5 fruit fly cellular contexts compared by ENCODE assay signal in genomic region chr3L:9466595-9466994, dm6.
TF ChIP-seq lines count a peak whose summit lies in the region.

No protein-coding gene starts in this region.

- TF ChIP-seq CTCF in whole organism, embryonic (GFP tag; optimal IDR thresholded peaks at IDR 0.05; lab: Kevin White, UChicago), result no peak

TF ChIP-seq in whole organism, adult, 20 proteins besides CTCF, POLR2A, EP300 and RAD21:
- peak; percentile 57 for TF ChIP-seq CG5204 (GFP tag; optimal IDR thresholded peaks at IDR 0.05; lab: Kevin White, UChicago)
- peak; percentile 34 for TF ChIP-seq CG11617 (GFP tag; optimal IDR thresholded peaks at IDR 0.05; lab: Kevin White, UChicago)
- peak; percentile 32 for TF ChIP-seq CG33017 (tag; optimal IDR thresholded peaks at IDR 0.05; lab: Kevin White, UChicago)
- no peak for TF ChIP-seq pad (GFP tag; optimal IDR thresholded peaks at IDR 0.05; lab: Kevin White, UChicago)
- peak; percentile 24 for TF ChIP-seq CG12768 (GFP tag; optimal IDR thresholded peaks at IDR 0.05; lab: Kevin White, UChicago)
- TF ChIP-seq CG7101 (tag; optimal IDR thresholded peaks at IDR 0.05; lab: Kevin White, UChicago), result peak; percentile 9
- TF ChIP-seq toe (GFP tag; optimal IDR thresholded peaks at IDR 0.05; lab: Kevin White, UChicago), result peak; percentile 42
- TF ChIP-seq CG7045 (GFP tag; optimal IDR thresholded peaks at IDR 0.05; lab: Kevin White, UChicago), result peak; percentile 47
- peak; percentile 32 for TF ChIP-seq Clk (GFP tag; optimal IDR thresholded peaks at IDR 0.05; lab: Kevin White, UChicago)
- TF ChIP-seq CG14711 (tag; optimal IDR thresholded peaks at IDR 0.05; lab: Kevin White, UChicago), result no peak
- no peak for TF ChIP-seq ovo (GFP tag; optimal IDR thresholded peaks at IDR 0.05; lab: Kevin White, UChicago)

TF ChIP-seq in whole organism, embryonic, 481 proteins besides CTCF, POLR2A, EP300 and RAD21 (continues in another document):
- TF ChIP-seq insv (GFP tag; optimal IDR thresholded peaks at IDR 0.05; lab: Kevin White, UChicago), result no peak
- TF ChIP-seq bsh (GFP tag; optimal IDR thresholded peaks at IDR 0.05; lab: Kevin White, UChicago), result peak in 1 of 2 experiments; percentile 29
- no peak for TF ChIP-seq CG5245 (GFP tag; optimal IDR thresholded peaks at IDR 0.05; lab: Kevin White, UChicago)
- peak; percentile 8 for TF ChIP-seq Hsf (GFP tag; optimal IDR thresholded peaks at IDR 0.05; lab: Kevin White, UChicago)
- TF ChIP-seq lola (GFP tag; optimal IDR thresholded peaks at IDR 0.05; lab: Kevin White, UChicago), result peak in 1 of 3 experiments; percentile 2
- TF ChIP-seq CG12659 (GFP tag; optimal IDR thresholded peaks at IDR 0.05; lab: Kevin White, UChicago), result peak; percentile 41
- TF ChIP-seq CG18262 (tag; optimal IDR thresholded peaks at IDR 0.05; lab: Kevin White, UChicago), result peak; percentile 28
- no peak for TF ChIP-seq Rx (GFP tag; IDR thresholded peaks at IDR 0.05; lab: Robert Waterston, UW)
- TF ChIP-seq seq (GFP tag; IDR thresholded peaks at IDR 0.05; lab: Robert Waterston, UW), result no peak
- TF ChIP-seq zf30C (GFP tag; optimal IDR thresholded peaks at IDR 0.05; lab: Kevin White, UChicago), result no peak
- TF ChIP-seq CG8924 (tag; optimal IDR thresholded peaks at IDR 0.05; lab: Kevin White, UChicago), result peak; percentile 41
- no peak for TF ChIP-seq Ravus (GFP tag; IDR thresholded peaks at IDR 0.05; lab: Robert Waterston, UW)
- TF ChIP-seq CG17361 (GFP tag; IDR thresholded peaks at IDR 0.05; lab: Robert Waterston, UW), result peak; percentile 42; the same call in 1 of the 3 replicates
- peak; percentile 13 for TF ChIP-seq Blimp-1 (GFP tag; optimal IDR thresholded peaks at IDR 0.05; lab: Kevin White, UChicago)
- TF ChIP-seq CG2678 (tag; optimal IDR thresholded peaks at IDR 0.05; lab: Kevin White, UChicago), result peak; percentile 75
- TF ChIP-seq CG30403 (GFP tag; optimal IDR thresholded peaks at IDR 0.05; lab: Kevin White, UChicago), result peak; percentile 45
- TF ChIP-seq nerfin-1 (tag; optimal IDR thresholded peaks at IDR 0.05; lab: Kevin White, UChicago), result peak; percentile 34
- TF ChIP-seq CG13775 (GFP tag; optimal IDR thresholded peaks at IDR 0.05; lab: Kevin White, UChicago), result peak; percentile 15
- no peak for TF ChIP-seq Dp (GFP tag; optimal IDR thresholded peaks at IDR 0.05; lab: Kevin White, UChicago)
- peak; percentile 31; the same call in 1 of the 2 replicates for TF ChIP-seq CG9215 (GFP tag; IDR thresholded peaks at IDR 0.05; lab: Robert Waterston, UW)

TF ChIP-seq in whole organism, prepupa, 60 proteins besides CTCF, POLR2A, EP300 and RAD21:
- TF ChIP-seq Hr4 (GFP tag; optimal IDR thresholded peaks at IDR 0.05; lab: Kevin White, UChicago) (peak; percentile 38), fkh (GFP tag; optimal IDR thresholded peaks at IDR 0.05; lab: Kevin White, UChicago) (no peak), CG6276 (GFP tag; optimal IDR thresholded peaks at IDR 0.05; lab: Kevin White, UChicago) (peak; percentile 6), CG3919 (GFP tag; optimal IDR thresholded peaks at IDR 0.05; lab: Kevin White, UChicago) (peak; percentile 18), acj6 (GFP tag; optimal IDR thresholded peaks at IDR 0.05; lab: Kevin White, UChicago) (peak; percentile 2), CG3032 (tag; optimal IDR thresholded peaks at IDR 0.05; lab: Kevin White, UChicago) (peak; percentile 3), Smox (GFP tag; optimal IDR thresholded peaks at IDR 0.05; lab: Kevin White, UChicago) (peak; percentile 10), CG8119 (GFP tag; IDR thresholded peaks at IDR 0.05; lab: Robert Waterston, UW) (no peak), Blimp-1 (GFP tag; optimal IDR thresholded peaks at IDR 0.05; lab: Kevin White, UChicago) (no peak), CG31627 (GFP tag; optimal IDR thresholded peaks at IDR 0.05; lab: Kevin White, UChicago) (no peak), OdsH (GFP tag; optimal IDR thresholded peaks at IDR 0.05; lab: Kevin White, UChicago) (peak; percentile 20), eg (GFP tag; IDR thresholded peaks at IDR 0.05; lab: Robert Waterston, UW) (no peak), CG34406 (GFP tag; optimal IDR thresholded peaks at IDR 0.05; lab: Kevin White, UChicago) (no peak), achi (GFP tag; optimal IDR thresholded peaks at IDR 0.05; lab: Kevin White, UChicago) (peak; percentile 2), esn (GFP tag; optimal IDR thresholded peaks at IDR 0.05; lab: Kevin White, UChicago) (peak; percentile 6), net (GFP tag; optimal IDR thresholded peaks at IDR 0.05; lab: Kevin White, UChicago) (peak; percentile 10), pdm3 (GFP tag; optimal IDR thresholded peaks at IDR 0.05; lab: Kevin White, UChicago) (peak; percentile 6), CG15336 (GFP tag; IDR thresholded peaks at IDR 0.05; lab: Robert Waterston, UW) (no peak), CG32006 (GFP tag; optimal IDR thresholded peaks at IDR 0.05; lab: Kevin White, UChicago) (peak; percentile 52), Eip78C (GFP tag; lab: Kevin White, UChicago) (peak; percentile 73)

TF ChIP-seq in whole organism, pupa, 21 proteins besides CTCF, POLR2A, EP300 and RAD21:
- peak; percentile 41 for TF ChIP-seq CG14655 (GFP tag; optimal IDR thresholded peaks at IDR 0.05; lab: Kevin White, UChicago)
- no peak for TF ChIP-seq CG4496 (GFP tag; IDR thresholded peaks at IDR 0.05; lab: Robert Waterston, UW)
- peak; percentile 50 for TF ChIP-seq CG8159 (tag; optimal IDR thresholded peaks at IDR 0.05; lab: Kevin White, UChicago)
- no peak for TF ChIP-seq EcR (GFP tag; optimal IDR thresholded peaks at IDR 0.05; lab: Kevin White, UChicago)
- TF ChIP-seq Pif1B (GFP tag; optimal IDR thresholded peaks at IDR 0.05; lab: Kevin White, UChicago), result no peak
- no peak for TF ChIP-seq D1 (tag; optimal IDR thresholded peaks at IDR 0.05; lab: Kevin White, UChicago)
- no peak for TF ChIP-seq rn (GFP tag; IDR thresholded peaks at IDR 0.05; lab: Robert Waterston, UW)
- peak; percentile 7 for TF ChIP-seq CG15710 (tag; optimal IDR thresholded peaks at IDR 0.05; lab: Kevin White, UChicago)
- peak; percentile 1 for TF ChIP-seq CG8301 (tag; optimal IDR thresholded peaks at IDR 0.05; lab: Kevin White, UChicago)
- TF ChIP-seq Ets98B (GFP tag; IDR thresholded peaks at IDR 0.05; lab: Robert Waterston, UW), result no peak
- TF ChIP-seq CG13204 (GFP tag; optimal IDR thresholded peaks at IDR 0.05; lab: Kevin White, UChicago), result no peak
- peak; percentile 34 for TF ChIP-seq CG9948 (tag; optimal IDR thresholded peaks at IDR 0.05; lab: Kevin White, UChicago)
- TF ChIP-seq Snoo (tag; optimal IDR thresholded peaks at IDR 0.05; lab: Kevin White, UChicago), result no peak
- no peak for TF ChIP-seq CG12605 (GFP tag; IDR thresholded peaks at IDR 0.05; lab: Robert Waterston, UW)
- no peak for TF ChIP-seq CG34367 (tag; optimal IDR thresholded peaks at IDR 0.05; lab: Kevin White, UChicago)
- no peak for TF ChIP-seq gl (tag; optimal IDR thresholded peaks at IDR 0.05; lab: Kevin White, UChicago)
- TF ChIP-seq fd96Ca (GFP tag; IDR thresholded peaks at IDR 0.05; lab: Robert Waterston, UW), result no peak
- peak; percentile 26 for TF ChIP-seq CG17806 (tag; optimal IDR thresholded peaks at IDR 0.05; lab: Kevin White, UChicago)
- no peak for TF ChIP-seq CG32121 (GFP tag; IDR thresholded peaks at IDR 0.05; lab: Robert Waterston, UW)
- no peak for TF ChIP-seq Pif1A (GFP tag; optimal IDR thresholded peaks at IDR 0.05; lab: Kevin White, UChicago)
- TF ChIP-seq CG10348 (GFP tag; IDR thresholded peaks at IDR 0.05; lab: Robert Waterston, UW), result no peak

TF ChIP-seq in whole organism, wandering third instar larva, 38 proteins besides CTCF, POLR2A, EP300 and RAD21:
- TF ChIP-seq fru (GFP tag; optimal IDR thresholded peaks at IDR 0.05; lab: Kevin White, UChicago) (peak; percentile 18), h (GFP tag; optimal IDR thresholded peaks at IDR 0.05; lab: Kevin White, UChicago) (no peak)
